Fruit fly (Drosophila melanogaster): ENCODE data around the gene Mi-2.

The Mi-2 gene

DNA sequence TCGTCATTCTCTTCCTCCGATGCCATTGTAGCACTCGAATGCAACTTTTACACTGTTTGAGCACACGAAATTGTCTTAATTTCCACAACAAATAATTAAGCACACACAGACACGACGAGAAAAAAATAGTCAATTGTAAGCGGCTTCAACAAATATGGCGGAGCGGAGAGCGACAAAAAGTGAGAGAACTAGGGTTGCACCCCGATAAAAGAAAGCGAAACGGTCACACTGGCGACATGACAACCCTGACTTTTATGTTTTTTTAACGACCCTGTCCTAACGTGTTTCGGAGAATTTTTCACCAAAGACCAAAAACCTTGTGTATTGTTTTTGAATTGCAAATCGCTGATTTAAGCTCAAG is at the start of gene Mi-2, which contains the start of gene Prp3:
Gene Mi-2, minus strand, starts transcription at position 162 of the 361 bp plus-strand sequence.
Gene Prp3, plus strand, starts transcription at position 247 of the 361 bp plus-strand sequence.
- peak; percentile 53 for TF ChIP-seq Dif (GFP tag; optimal IDR thresholded peaks at IDR 0.05; ENCODE audit: partially characterized antibody)
- TF ChIP-seq Hr78 (GFP tag; optimal IDR thresholded peaks at IDR 0.05): no peak
- peak; percentile 42 for TF ChIP-seq Sp1 (GFP tag; optimal IDR thresholded peaks at IDR 0.05)
- TF ChIP-seq Rel (GFP tag; optimal IDR thresholded peaks at IDR 0.05): no peak
- peak; percentile 58 for TF ChIP-seq Rel (tag; optimal IDR thresholded peaks at IDR 0.05)
- no peak for TF ChIP-seq Abd-B (GFP tag; optimal IDR thresholded peaks at IDR 0.05)
- no peak for TF ChIP-seq pan (optimal IDR thresholded peaks at IDR 0.05)
- no peak for TF ChIP-seq N (GFP tag; optimal IDR thresholded peaks at IDR 0.05)
- no peak for TF ChIP-seq Dfd (GFP tag; optimal IDR thresholded peaks at IDR 0.05)

DNA sequence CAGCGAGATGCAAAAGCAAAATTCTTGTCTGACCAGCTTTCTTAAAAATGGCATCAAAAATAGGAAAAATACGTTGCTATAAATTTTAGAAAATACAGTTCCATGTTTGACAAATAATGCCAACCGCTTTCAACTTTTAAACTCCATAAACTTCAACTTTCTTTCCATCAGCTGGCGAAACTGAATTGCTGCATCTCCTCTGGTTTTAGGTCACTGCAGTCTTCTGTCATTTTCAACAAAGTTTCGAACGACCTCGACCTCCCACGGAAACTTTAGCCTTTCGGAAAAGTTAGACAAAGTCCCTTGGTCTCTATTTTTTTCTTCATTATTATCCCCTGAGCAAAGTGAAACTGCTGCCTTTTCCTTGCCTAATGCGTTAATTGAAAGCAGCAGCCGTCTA is 45.7 kb upstream of the Mi-2 start, which contains the start of gene CG42263:
Gene CG42263, minus strand, starts transcription at position 101 of the 400 bp plus-strand sequence.
- no peak for TF ChIP-seq Rel (GFP tag; optimal IDR thresholded peaks at IDR 0.05)
- TF ChIP-seq Rel (tag; optimal IDR thresholded peaks at IDR 0.05): no peak
- no peak for TF ChIP-seq fru (GFP tag; optimal IDR thresholded peaks at IDR 0.05)
- no peak for TF ChIP-seq foxo (GFP tag; optimal IDR thresholded peaks at IDR 0.05)
- no peak for TF ChIP-seq woc (GFP tag; optimal IDR thresholded peaks at IDR 0.05)
- no peak for TF ChIP-seq Abd-B (GFP tag; optimal IDR thresholded peaks at IDR 0.05)
- TF ChIP-seq lola (GFP tag; optimal IDR thresholded peaks at IDR 0.05): no peak
- no peak for TF ChIP-seq OdsH (GFP tag; optimal IDR thresholded peaks at IDR 0.05)
- TF ChIP-seq dsf (GFP tag; optimal IDR thresholded peaks at IDR 0.05; ENCODE audit: borderline replicate concordance): no peak

DNA sequence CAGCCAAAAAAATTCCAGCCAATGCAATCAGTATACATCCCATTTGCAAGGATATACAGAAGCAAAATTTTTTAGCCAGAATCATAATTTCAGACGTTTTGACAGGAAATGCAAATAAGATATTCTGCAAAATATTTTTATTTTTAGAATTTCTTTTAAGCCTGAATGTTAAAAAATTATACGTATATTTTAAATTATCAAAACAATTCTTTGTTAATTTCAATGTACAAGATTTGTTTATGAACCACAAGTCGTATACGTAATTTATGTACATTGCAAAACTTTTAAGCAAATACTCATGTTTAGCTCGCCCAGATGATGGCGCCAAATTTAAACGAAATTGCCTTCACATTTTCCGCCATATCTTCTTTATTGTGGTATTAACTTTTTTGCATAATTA is 44.4 kb upstream of the Mi-2 start, which contains the start of gene CG42654:
Gene CG42654, minus strand, starts transcription at position 101 of the 400 bp plus-strand sequence.
- TF ChIP-seq usp (GFP tag; optimal IDR thresholded peaks at IDR 0.05) (no peak), Abd-B (GFP tag; optimal IDR thresholded peaks at IDR 0.05) (no peak), Rel (GFP tag; optimal IDR thresholded peaks at IDR 0.05) (no peak), Rel (tag; optimal IDR thresholded peaks at IDR 0.05) (no peak), dl (GFP tag; optimal IDR thresholded peaks at IDR 0.05; ENCODE audit: insufficient read depth in 1 of 2, partially characterized antibody in 2 of 2) (no peak), foxo (GFP tag; optimal IDR thresholded peaks at IDR 0.05) (no peak), lola (GFP tag; optimal IDR thresholded peaks at IDR 0.05) (no peak), h (GFP tag; optimal IDR thresholded peaks at IDR 0.05) (no peak), rgr (GFP tag; optimal IDR thresholded peaks at IDR 0.05) (no peak), sv (GFP tag; optimal IDR thresholded peaks at IDR 0.05) (no peak), OdsH (GFP tag; optimal IDR thresholded peaks at IDR 0.05) (no peak), Myc (optimal IDR thresholded peaks at IDR 0.05) (no peak), N (GFP tag; optimal IDR thresholded peaks at IDR 0.05) (no peak), CG32264 (GFP tag; optimal IDR thresholded peaks at IDR 0.05) (no peak), Vsx2 (GFP tag; optimal IDR thresholded peaks at IDR 0.05; ENCODE audit: partially characterized antibody) (no peak)

- no peak for TF ChIP-seq OdsH (GFP tag; optimal IDR thresholded peaks at IDR 0.05)
- no peak for TF ChIP-seq CG9705 (GFP tag; optimal IDR thresholded peaks at IDR 0.05)
- no peak for TF ChIP-seq h (GFP tag; optimal IDR thresholded peaks at IDR 0.05)
- no peak for TF ChIP-seq woc (GFP tag; optimal IDR thresholded peaks at IDR 0.05)
Measured at dm6 chr3L:19953612-19954011, 43.6 kb upstream of the Mi-2 start, which contains the start of gene CG42655. Gene CG42655, minus strand, starts transcription at chr3L:19953712.

- no peak for TF ChIP-seq sage (GFP tag; optimal IDR thresholded peaks at IDR 0.05)
Measured at dm6 chr3L:19952690-19953089, 42.7 kb upstream of the Mi-2 start, which contains the start of gene CG33710. Gene CG33710, minus strand, starts transcription at chr3L:19952790.

DNA sequence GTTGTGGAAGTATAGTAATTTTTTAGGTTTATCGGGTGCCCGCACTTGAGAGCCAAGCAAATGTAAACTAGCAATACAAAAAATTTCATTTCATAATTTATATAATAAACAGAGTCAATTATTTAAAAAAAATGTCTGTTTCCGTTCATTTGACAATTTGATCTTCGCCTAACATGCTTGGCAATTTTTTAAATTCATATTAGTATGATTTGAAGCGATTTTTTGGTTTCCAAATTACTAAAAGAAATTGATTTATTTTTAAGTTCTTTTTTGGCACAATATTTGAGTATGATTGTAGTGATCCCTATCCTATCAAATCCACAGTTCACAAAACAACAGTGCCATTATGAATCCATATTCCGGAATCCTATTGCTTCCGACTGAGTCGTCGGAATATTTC is 41.9 kb upstream of the Mi-2 start, which contains the start of gene CG34258:
Gene CG34258, minus strand, starts transcription at position 101 of the 400 bp plus-strand sequence.
- no peak for TF ChIP-seq jim (GFP tag; optimal IDR thresholded peaks at IDR 0.05)
- no peak for TF ChIP-seq brk (GFP tag; optimal IDR thresholded peaks at IDR 0.05)

- TF ChIP-seq Myc (optimal IDR thresholded peaks at IDR 0.05) (no peak), sage (GFP tag; optimal IDR thresholded peaks at IDR 0.05) (no peak), Vsx2 (GFP tag; optimal IDR thresholded peaks at IDR 0.05; ENCODE audit: partially characterized antibody) (no peak), Dfd (GFP tag; optimal IDR thresholded peaks at IDR 0.05) (no peak), woc (GFP tag; optimal IDR thresholded peaks at IDR 0.05) (no peak), Mio (GFP tag; optimal IDR thresholded peaks at IDR 0.05) (no peak), Hr78 (GFP tag; optimal IDR thresholded peaks at IDR 0.05) (no peak), Dif (GFP tag; optimal IDR thresholded peaks at IDR 0.05; ENCODE audit: partially characterized antibody) (no peak)
Measured at dm6 chr3L:19951035-19951434, 41.0 kb upstream of the Mi-2 start, which contains the start of gene CG32219. Gene CG32219, minus strand, starts transcription at chr3L:19951135.

Measured in whole organism, wandering third instar larva.